Fruit fly (Drosophila melanogaster) whole organism, adult: Measurements from ENCODE around the gene pHCl-1.

Experiments
- CG11617 ChIP-seq: fragments of 200-800 bp; sonication (Bioruptor generic); optimal IDR thresholded peaks from 2 replicates; lab custom pipeline; 2017; ENCODE audit warnings: mild to moderate bottlenecking, missing biosample characterization, missing genetic modification reagents, missing genetic modification characterization
- CG12768 ChIP-seq: fragments of 200-800 bp; sonication (Bioruptor generic); optimal IDR thresholded peaks from 2 replicates; lab custom pipeline; 2017; ENCODE audit warnings: missing biosample characterization, missing genetic modification characterization, mild to moderate bottlenecking, moderate library complexity, missing genetic modification reagents
- CG14711 ChIP-seq: fragments of 200-800 bp; sonication (Bioruptor generic); optimal IDR thresholded peaks from 2 replicates; lab custom pipeline; 2018; ENCODE audit warnings: missing biosample characterization, mild to moderate bottlenecking, missing genetic modification characterization, moderate library complexity
- CG1620 ChIP-seq: fragments of 200-800 bp; sonication (Bioruptor generic); optimal IDR thresholded peaks from 2 replicates; lab custom pipeline; 2016; ENCODE audit warnings: missing biosample characterization, missing genetic modification characterization
- CG33017 ChIP-seq: fragments of 200-800 bp; sonication (Bioruptor generic); optimal IDR thresholded peaks from 2 replicates; lab custom pipeline; 2018; ENCODE audit warnings: missing biosample characterization, mild to moderate bottlenecking, missing genetic modification characterization, moderate library complexity
- CG5204 ChIP-seq: fragments of 200-800 bp; sonication (Bioruptor generic); optimal IDR thresholded peaks from 2 replicates; lab custom pipeline; 2016; ENCODE audit warnings: missing biosample characterization, missing genetic modification characterization
- CG7045 ChIP-seq: fragments of 200-800 bp; sonication (Bioruptor generic); optimal IDR thresholded peaks from 2 replicates; lab custom pipeline; 2017; ENCODE audit warnings: missing biosample characterization, mild to moderate bottlenecking, missing genetic modification characterization
- CG7101 ChIP-seq: fragments of 200-800 bp; sonication (Bioruptor generic); optimal IDR thresholded peaks from 2 replicates; lab custom pipeline; 2018; ENCODE audit warnings: missing biosample characterization, mild to moderate bottlenecking, missing genetic modification characterization, moderate library complexity
- Clk ChIP-seq: fragments of 200-800 bp; sonication (Bioruptor generic); optimal IDR thresholded peaks from 2 replicates; lab custom pipeline; 2017; ENCODE audit warnings: missing biosample characterization, missing genetic modification characterization
- Crg-1 ChIP-seq: fragments of 200-800 bp; sonication (Bioruptor generic); optimal IDR thresholded peaks from 2 replicates; lab custom pipeline; 2016; ENCODE audit warnings: missing biosample characterization, missing genetic modification characterization
- Hr96 ChIP-seq: fragments of 200-800 bp; sonication (Bioruptor generic); optimal IDR thresholded peaks from 2 replicates; lab custom pipeline; 2016; ENCODE audit warnings: missing biosample characterization, missing genetic modification characterization
- Mnt ChIP-seq: fragments of 200-800 bp; sonication (Bioruptor generic); optimal IDR thresholded peaks from 2 replicates; lab custom pipeline; 2016; ENCODE audit warnings: missing biosample characterization, mild to moderate bottlenecking, missing genetic modification characterization
- bab1 ChIP-seq: fragments of 200-800 bp; sonication (Bioruptor generic); optimal IDR thresholded peaks from 3 replicates; lab custom pipeline; 2019; ENCODE audit warnings: missing biosample characterization, mild to moderate bottlenecking, missing genetic modification characterization, moderate library complexity
- cic ChIP-seq: fragments of 200-800 bp; sonication (Bioruptor generic); optimal IDR thresholded peaks from 2 replicates; lab custom pipeline; 2017; ENCODE audit warnings: missing biosample characterization, mild to moderate bottlenecking, missing genetic modification characterization, moderate library complexity
- cnc ChIP-seq, 2 experiments: fragments of >200 bp; optimal IDR thresholded peaks; 2 replicates each; lab custom pipeline; 2017
- kay ChIP-seq: fragments of 200-800 bp; sonication (Bioruptor generic); peaks from one replicate; lab custom pipeline; 2016; ENCODE audit warnings: missing biosample characterization, missing genetic modification characterization, borderline replicate concordance
- ovo ChIP-seq: fragments of 200-800 bp; sonication (Bioruptor generic); optimal IDR thresholded peaks from 2 replicates; lab custom pipeline; 2016; ENCODE audit warnings: missing biosample characterization, missing genetic modification characterization
- pad ChIP-seq: fragments of 200-800 bp; sonication (Bioruptor generic); optimal IDR thresholded peaks from 3 replicates; lab custom pipeline; 2017; ENCODE audit warnings: missing biosample characterization, missing genetic modification characterization, mild to moderate bottlenecking, moderate library complexity, missing genetic modification reagents
- tj ChIP-seq: fragments of 200-800 bp; sonication (Bioruptor generic); optimal IDR thresholded peaks from 3 replicates; lab custom pipeline; 2017; ENCODE audit warnings: missing biosample characterization, mild to moderate bottlenecking, missing genetic modification characterization, moderate library complexity
- toe ChIP-seq: fragments of 200-800 bp; sonication (Bioruptor generic); optimal IDR thresholded peaks from 2 replicates; lab custom pipeline; 2016; ENCODE audit warnings: missing biosample characterization, missing genetic modification characterization

pHCl-1 gene

dm6 chr3L:15898952-15899351 is at the start of gene pHCl-1:
Gene pHCl-1 (minus strand): TSS chr3L:15899029.
- no peak for TF ChIP-seq CG7045 (GFP tag; lab: Kevin White, UChicago)
- TF ChIP-seq CG12768 (GFP tag; lab: Kevin White, UChicago) = no peak
- TF ChIP-seq toe = no peak
- no peak for TF ChIP-seq CG1620 (GFP tag; lab: Kevin White, UChicago)
- no peak for TF ChIP-seq Hr96
- no peak for TF ChIP-seq CG11617 (GFP tag; lab: Kevin White, UChicago)
- TF ChIP-seq Clk (GFP tag; lab: Kevin White, UChicago) = no peak
- TF ChIP-seq Crg-1 (GFP tag; lab: Kevin White, UChicago) = no peak
- no peak for TF ChIP-seq CG33017 (tag; lab: Kevin White, UChicago)

DNA sequence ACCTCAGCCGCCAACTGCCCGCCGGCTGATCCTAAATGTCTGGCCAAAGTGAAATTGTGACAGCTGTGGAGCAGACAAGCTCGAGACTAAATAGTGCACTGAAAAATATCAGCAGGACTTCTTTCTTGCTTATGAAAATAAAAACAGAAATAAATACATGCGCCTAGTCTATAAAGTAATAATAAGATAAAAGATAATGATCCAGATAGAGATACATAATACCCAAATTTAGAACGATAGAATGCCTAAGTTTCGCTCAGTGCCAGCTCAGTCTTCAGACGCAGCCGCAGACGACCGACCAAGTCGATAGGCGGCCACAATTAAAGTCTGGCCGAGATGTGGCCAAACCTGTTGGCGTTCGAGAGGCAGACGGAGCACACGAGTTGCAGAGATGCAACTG is 42.0 kb upstream of the pHCl-1 start:
- TF ChIP-seq pad (GFP tag; lab: Kevin White, UChicago) (no peak), CG7101 (no peak), ovo (GFP tag; lab: Kevin White, UChicago) (no peak), CG11617 (GFP tag; lab: Kevin White, UChicago) (no peak), Mnt (GFP tag; lab: Kevin White, UChicago) (no peak), Crg-1 (GFP tag; lab: Kevin White, UChicago) (no peak), cic (GFP tag; lab: Kevin White, UChicago) (no peak), kay (no peak)

- TF ChIP-seq Hr96 (peak; percentile 42), bab1 (GFP tag; lab: Kevin White, UChicago) (peak; percentile 75), CG11617 (GFP tag; lab: Kevin White, UChicago) (peak; percentile 60), toe (peak; percentile 61), kay (peak; percentile 54), CG12768 (GFP tag; lab: Kevin White, UChicago) (peak; percentile 66), cnc (optimal IDR thresholded peaks at IDR 0.05; lab: Kevin White, UChicago) (no peak), Clk (GFP tag; lab: Kevin White, UChicago) (peak; percentile 64), pad (GFP tag; lab: Kevin White, UChicago) (peak; percentile 39), CG7045 (GFP tag; lab: Kevin White, UChicago) (peak; percentile 76), CG7101 (peak; percentile 69), cic (GFP tag; lab: Kevin White, UChicago) (no peak), CG1620 (GFP tag; lab: Kevin White, UChicago) (no peak), tj (GFP tag; lab: Kevin White, UChicago) (no peak), CG14711 (tag; lab: Kevin White, UChicago) (peak; percentile 61), ovo (GFP tag; lab: Kevin White, UChicago) (peak; percentile 24), CG33017 (tag; lab: Kevin White, UChicago) (peak; percentile 64), Crg-1 (GFP tag; lab: Kevin White, UChicago) (peak; percentile 39), CG5204 (GFP tag; lab: Kevin White, UChicago) (peak; percentile 47), Mnt (GFP tag; lab: Kevin White, UChicago) (no peak)
These were observed 26.1 kb upstream of the pHCl-1 start, which contains the start of gene sff for dm6 chr3L:15924811-15925437. Gene sff (minus strand): TSS chr3L:15924861.

- no peak for TF ChIP-seq bab1 (GFP tag; lab: Kevin White, UChicago)
- TF ChIP-seq CG5204 (GFP tag; lab: Kevin White, UChicago) = no peak
- no peak for TF ChIP-seq Crg-1 (GFP tag; lab: Kevin White, UChicago)
- TF ChIP-seq CG7101 = no peak
- no peak for TF ChIP-seq CG12768 (GFP tag; lab: Kevin White, UChicago)
- no peak for TF ChIP-seq CG33017 (tag; lab: Kevin White, UChicago)
- TF ChIP-seq Clk (GFP tag; lab: Kevin White, UChicago) = no peak
- no peak for TF ChIP-seq CG11617 (GFP tag; lab: Kevin White, UChicago)
These were observed 25.5 kb upstream of the pHCl-1 start for dm6 chr3L:15924319-15924718.

DNA sequence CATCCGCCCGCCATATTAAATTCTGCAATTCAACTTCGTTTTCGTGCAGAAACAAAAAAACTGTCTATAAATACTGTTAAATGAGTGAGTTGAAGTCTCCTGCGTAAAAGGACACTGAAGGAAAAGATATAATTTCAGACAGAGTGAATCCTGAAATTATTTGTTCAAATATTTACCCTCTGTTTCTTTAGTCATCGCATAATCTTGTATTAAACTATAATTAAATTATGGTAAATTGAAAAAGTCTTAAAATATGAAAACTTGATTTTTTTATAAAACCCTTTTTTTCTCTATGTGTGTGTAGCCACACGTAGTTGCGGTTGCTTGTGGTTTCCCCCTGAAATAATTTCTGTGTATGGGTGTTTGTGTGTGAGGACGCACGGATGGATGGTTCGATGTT is 24.5 kb upstream of the pHCl-1 start:
- no peak for TF ChIP-seq kay
- TF ChIP-seq CG14711 (tag; lab: Kevin White, UChicago) = no peak
- TF ChIP-seq CG11617 (GFP tag; lab: Kevin White, UChicago) = no peak
- no peak for TF ChIP-seq cnc (optimal IDR thresholded peaks at IDR 0.05; lab: Kevin White, UChicago)
- no peak for TF ChIP-seq CG7045 (GFP tag; lab: Kevin White, UChicago)
- no peak for TF ChIP-seq Clk (GFP tag; lab: Kevin White, UChicago)
- no peak for TF ChIP-seq CG7101
- no peak for TF ChIP-seq tj (GFP tag; lab: Kevin White, UChicago)
- TF ChIP-seq ovo (GFP tag; lab: Kevin White, UChicago) = no peak
- no peak for TF ChIP-seq cic (GFP tag; lab: Kevin White, UChicago)
- TF ChIP-seq pad (GFP tag; lab: Kevin White, UChicago) = no peak
- TF ChIP-seq CG5204 (GFP tag; lab: Kevin White, UChicago) = no peak
- no peak for TF ChIP-seq Mnt (GFP tag; lab: Kevin White, UChicago)
- TF ChIP-seq CG12768 (GFP tag; lab: Kevin White, UChicago) = no peak

DNA sequence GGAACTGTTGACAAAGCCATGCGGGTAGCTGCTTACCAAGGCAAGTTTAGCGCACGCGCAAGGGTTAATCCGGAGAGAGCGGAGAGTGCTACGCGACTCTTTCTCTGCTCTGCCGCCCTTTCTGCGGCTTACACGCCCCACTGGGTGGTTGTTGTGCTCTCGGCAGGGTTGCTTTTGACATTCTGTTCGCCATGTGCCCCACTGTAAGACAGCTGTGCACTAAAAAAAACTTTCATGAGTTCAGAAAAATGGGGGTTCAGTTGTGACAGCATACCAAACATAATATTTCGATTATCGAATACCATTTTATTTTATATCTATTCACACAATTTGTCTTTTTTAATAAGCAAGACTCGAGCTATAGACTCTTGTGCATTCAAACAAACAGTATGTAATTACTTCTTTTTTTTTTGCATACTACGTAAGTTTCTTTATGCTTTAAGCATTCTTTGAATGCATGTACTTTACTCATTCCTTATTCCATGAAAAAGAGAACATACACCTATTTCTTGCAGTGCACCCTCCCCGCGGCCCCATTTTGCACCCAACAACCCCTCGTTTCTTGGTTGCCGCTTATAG is 22.3 kb upstream of the pHCl-1 start:
- TF ChIP-seq pad (GFP tag; lab: Kevin White, UChicago) (peak; percentile 2), CG7101 (no peak), Hr96 (peak; percentile 19), CG5204 (GFP tag; lab: Kevin White, UChicago) (peak; percentile 59), Clk (GFP tag; lab: Kevin White, UChicago) (peak; percentile 7), Mnt (GFP tag; lab: Kevin White, UChicago) (no peak), cic (GFP tag; lab: Kevin White, UChicago) (no peak), CG1620 (GFP tag; lab: Kevin White, UChicago) (no peak), toe (peak; percentile 53), CG33017 (tag; lab: Kevin White, UChicago) (peak; percentile 26), CG12768 (GFP tag; lab: Kevin White, UChicago) (peak; percentile 66), cnc (optimal IDR thresholded peaks at IDR 0.05; lab: Kevin White, UChicago) (no peak), tj (GFP tag; lab: Kevin White, UChicago) (no peak), CG14711 (tag; lab: Kevin White, UChicago) (no peak), CG11617 (GFP tag; lab: Kevin White, UChicago) (peak; percentile 49), Crg-1 (GFP tag; lab: Kevin White, UChicago) (no peak), ovo (GFP tag; lab: Kevin White, UChicago) (no peak), CG7045 (GFP tag; lab: Kevin White, UChicago) (peak; percentile 63), kay (no peak), bab1 (GFP tag; lab: Kevin White, UChicago) (no peak)
